Worm (Caenorhabditis elegans): ENCODE data around the gene cec-6.

ce11 chrIV:5514789-5515188, 29.9 kb upstream of the cec-6 start:
- no peak for TF ChIP-seq him-1 (tag; optimal IDR thresholded peaks at IDR 0.05)
- TF ChIP-seq W03F9.2 (tag; optimal IDR thresholded peaks at IDR 0.05), result no peak
- TF ChIP-seq dao-5 (tag; optimal IDR thresholded peaks at IDR 0.05), result no peak

All from whole organism, L4/young adult.